Fruit fly (Drosophila melanogaster) S2 (cell line): ENCODE results near the gene CG31793.

ENCODE experiments used
- CG8478 ChIP-seq: fragments of >200 bp; optimal IDR thresholded peaks from 2 replicates; lab custom pipeline; 2018
- CTCF ChIP-seq, 2 experiments: fragments of >200 bp; optimal IDR thresholded peaks; 2 replicates each; lab custom pipeline; 2018

Gene CG31793

DNA sequence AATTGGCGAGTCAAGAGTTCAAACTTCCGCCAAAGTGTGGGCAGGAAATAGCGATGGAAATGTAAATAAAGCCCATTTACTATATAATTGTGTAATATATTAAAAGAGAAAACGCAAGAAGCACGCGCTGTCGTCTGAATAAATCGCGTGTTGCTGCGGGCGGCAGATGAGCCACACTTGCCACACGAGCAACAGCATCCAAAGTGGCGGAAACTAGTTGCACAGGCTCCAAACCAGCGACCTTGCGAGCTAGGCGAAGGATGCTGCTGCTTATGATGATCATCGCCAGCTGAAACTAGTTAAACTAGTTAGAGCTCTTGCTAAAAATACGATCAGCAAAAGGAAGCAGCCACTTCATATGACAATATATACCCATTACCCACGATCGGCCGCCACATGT lies 23.8 kb upstream of the CG31793 start:
- TF ChIP-seq CG8478 (no peak), CTCF (optimal IDR thresholded peaks at IDR 0.05; lab: Kevin White, UChicago) (no peak)

- TF ChIP-seq CG8478, result no peak
- TF ChIP-seq CTCF (optimal IDR thresholded peaks at IDR 0.05; lab: Kevin White, UChicago), result no peak
These were observed 22.2 kb upstream of the CG31793 start for dm6 chr2L:18980982-18981381.

dm6 chr2L:18981484-18981883 lies 21.7 kb upstream of the CG31793 start:
- no peak for TF ChIP-seq CG8478

- TF ChIP-seq CTCF (optimal IDR thresholded peaks at IDR 0.05; lab: Kevin White, UChicago) (no peak), CG8478 (no peak)
These were observed 21.1 kb upstream of the CG31793 start for dm6 chr2L:18981947-18982579.

DNA sequence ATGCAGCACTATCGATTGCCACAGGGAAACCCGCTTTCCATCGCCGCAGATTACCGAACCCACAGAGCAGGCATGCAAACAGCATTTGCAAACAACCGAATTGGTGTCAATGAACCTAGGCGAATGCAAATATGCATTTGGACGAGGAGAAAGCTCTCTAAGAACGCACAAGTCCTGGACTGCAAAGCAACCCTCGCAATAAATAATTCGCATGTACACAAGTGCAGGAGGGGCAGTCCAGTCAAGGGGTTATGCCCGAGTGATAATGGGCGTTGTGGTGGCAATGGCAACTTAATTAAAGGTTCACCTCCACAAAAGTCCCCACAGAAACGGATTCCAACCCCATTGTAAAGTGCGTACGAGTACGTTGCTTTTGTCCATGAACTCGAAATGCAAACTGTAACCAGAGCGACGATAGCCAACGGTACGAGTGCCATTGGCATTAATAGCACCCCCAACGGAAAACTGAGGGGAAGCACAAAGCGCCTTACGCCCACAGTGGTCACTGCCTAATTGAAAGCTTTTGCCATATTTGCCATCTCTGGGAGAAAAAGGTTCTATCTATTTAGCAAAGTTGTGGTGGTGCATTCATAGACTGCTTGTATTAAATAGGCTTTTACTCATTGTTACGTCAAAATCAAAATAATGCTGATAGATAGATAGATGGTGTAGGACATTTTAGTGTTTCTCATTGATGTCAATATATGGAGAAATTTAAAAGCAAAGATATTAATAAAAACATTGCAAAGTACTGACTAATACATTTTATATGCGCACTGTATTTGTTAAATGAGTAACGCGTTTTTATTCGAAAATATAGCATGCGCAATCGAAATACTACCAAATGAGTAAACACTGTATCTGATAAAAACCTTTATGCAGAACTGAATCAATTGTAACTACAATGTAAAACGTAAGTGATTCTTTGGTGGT lies 20.1 kb upstream of the CG31793 start:
- TF ChIP-seq CG8478 (no peak), CTCF (optimal IDR thresholded peaks at IDR 0.05; lab: Kevin White, UChicago) (no peak)

DNA sequence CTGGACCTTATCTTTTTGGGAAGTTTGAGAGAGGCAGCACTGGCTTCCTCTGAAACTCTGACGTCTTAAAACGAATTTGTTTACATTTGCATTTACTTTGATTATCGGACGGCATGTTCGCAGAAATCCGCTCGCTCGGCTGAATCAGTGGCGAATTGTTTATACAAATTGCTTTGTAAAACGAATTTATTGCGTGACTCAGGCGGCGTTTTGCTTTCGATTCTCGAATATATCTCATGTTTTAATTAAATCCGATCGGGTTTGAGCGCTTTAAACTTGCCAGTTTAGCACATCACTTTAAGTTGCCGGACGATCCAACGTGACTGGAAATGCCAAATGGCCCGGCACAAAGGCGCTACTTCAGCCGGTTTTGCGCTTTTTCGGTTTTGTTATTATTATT lies 19.0 kb upstream of the CG31793 start:
- no peak for TF ChIP-seq CTCF (optimal IDR thresholded peaks at IDR 0.05; lab: Kevin White, UChicago)
- TF ChIP-seq CG8478, result no peak

dm6 chr2L:18985201-18986124 lies 17.7 kb upstream of the CG31793 start:
- TF ChIP-seq CTCF (optimal IDR thresholded peaks at IDR 0.05; lab: Kevin White, UChicago) (no peak), CG8478 (no peak)

dm6 chr2L:18986125-18986498 lies 17.1 kb upstream of the CG31793 start:
- TF ChIP-seq CG8478, result no peak
- TF ChIP-seq CTCF (optimal IDR thresholded peaks at IDR 0.05; lab: Kevin White, UChicago), result no peak

- TF ChIP-seq CG8478, result no peak
- TF ChIP-seq CTCF (optimal IDR thresholded peaks at IDR 0.05; lab: Kevin White, UChicago), result no peak
These were observed 15.9 kb upstream of the CG31793 start, which contains the start of the genes Swip-1 and EMC5 for dm6 chr2L:18987078-18987895. TSS of gene Swip-1 (minus strand) at chr2L:18987280. TSS of gene EMC5 (plus strand) at chr2L:18987707.

DNA sequence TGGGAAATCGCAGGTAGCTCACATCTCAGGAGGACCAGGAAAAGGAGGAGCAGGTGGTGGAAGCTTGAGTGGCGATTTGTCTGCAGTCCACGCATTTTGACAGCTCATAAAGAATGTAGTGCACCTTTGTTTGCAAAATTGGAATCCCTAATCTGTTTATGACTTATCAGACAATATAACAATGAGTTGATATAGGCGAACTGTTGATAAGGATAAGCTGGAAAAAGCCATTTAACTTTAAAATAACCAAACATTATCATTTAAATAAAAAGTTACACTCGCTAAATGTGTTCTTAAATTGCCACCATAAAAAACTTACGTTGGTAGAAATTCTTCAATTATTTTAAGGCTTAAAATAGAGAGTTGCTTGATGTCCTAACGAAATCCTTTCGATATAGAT lies 13.0 kb upstream of the CG31793 start, which contains the start of gene CG15170:
Gene CG15170, minus strand, starts transcription at position 101 of the 400 bp plus-strand sequence.
- TF ChIP-seq CTCF (optimal IDR thresholded peaks at IDR 0.05; lab: Kevin White, UChicago), result no peak

- TF ChIP-seq CTCF (optimal IDR thresholded peaks at IDR 0.05; lab: Kevin White, UChicago) (no peak), CG8478 (no peak)
These were observed 12.4 kb upstream of the CG31793 start, which contains the start of gene CG15169 for dm6 chr2L:18990720-18991119. TSS of gene CG15169 (plus strand) at chr2L:18991020.

DNA sequence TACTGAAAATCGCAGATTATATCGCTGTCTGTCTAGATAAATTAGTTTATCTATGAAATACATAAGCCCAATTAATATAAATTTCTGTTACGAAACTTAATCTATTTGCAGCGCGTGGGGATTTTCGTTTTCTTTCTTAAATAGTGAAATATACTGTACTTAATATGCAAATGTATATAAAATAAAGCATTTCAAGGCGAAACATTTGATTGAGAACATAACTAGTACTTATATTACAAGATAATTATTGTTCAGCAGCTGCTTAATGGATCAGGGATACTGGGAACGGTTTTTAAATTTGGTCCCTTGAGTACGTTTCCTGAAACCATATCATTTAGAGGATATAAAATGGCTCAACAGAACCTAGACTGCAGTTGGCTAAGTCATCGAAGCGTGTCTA lies 11.0 kb upstream of the CG31793 start, which contains the start of gene CG46465:
Gene CG46465, plus strand, starts transcription at position 301 of the 400 bp plus-strand sequence.
- TF ChIP-seq CG8478, result no peak
- no peak for TF ChIP-seq CTCF (optimal IDR thresholded peaks at IDR 0.05; lab: Kevin White, UChicago)

- TF ChIP-seq CTCF (optimal IDR thresholded peaks at IDR 0.05; lab: Kevin White, UChicago), result no peak
- no peak for TF ChIP-seq CG8478
These were observed 7.3 kb upstream of the CG31793 start, which contains the start of gene CG10650 for dm6 chr2L:18995660-18996417. TSS of gene CG10650 (minus strand) at chr2L:18995934.
